Worm (Caenorhabditis elegans): ENCODE data around the gene skr-17.
A peak's percentile ranks its signal among the peaks of the same experiment; 100 is the strongest.

Gene skr-17

DNA sequence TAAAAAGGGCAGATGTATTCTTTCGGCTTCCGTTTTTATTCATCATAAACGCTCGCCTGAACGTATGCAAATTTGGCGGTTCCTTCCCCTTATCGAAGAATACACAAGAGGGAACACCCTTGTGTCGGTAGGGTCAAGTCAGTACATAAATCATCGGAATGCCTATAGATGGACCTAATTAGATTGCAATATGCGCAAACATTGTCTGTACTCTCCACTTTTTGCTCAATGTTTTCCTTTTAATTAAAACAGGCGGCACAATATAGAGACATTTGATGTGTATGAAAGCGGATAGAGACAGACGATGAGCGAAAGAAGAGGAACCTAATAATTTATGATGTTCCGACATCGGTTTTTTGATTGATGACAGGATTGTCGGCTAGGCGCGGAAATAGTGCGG, 30.9 kb downstream of the skr-17 start:
- TF ChIP-seq mab-5 (tag; optimal IDR thresholded peaks at IDR 0.05) (peak; percentile 49), snpc-4 (tag; optimal IDR thresholded peaks at IDR 0.05) (no peak)

DNA sequence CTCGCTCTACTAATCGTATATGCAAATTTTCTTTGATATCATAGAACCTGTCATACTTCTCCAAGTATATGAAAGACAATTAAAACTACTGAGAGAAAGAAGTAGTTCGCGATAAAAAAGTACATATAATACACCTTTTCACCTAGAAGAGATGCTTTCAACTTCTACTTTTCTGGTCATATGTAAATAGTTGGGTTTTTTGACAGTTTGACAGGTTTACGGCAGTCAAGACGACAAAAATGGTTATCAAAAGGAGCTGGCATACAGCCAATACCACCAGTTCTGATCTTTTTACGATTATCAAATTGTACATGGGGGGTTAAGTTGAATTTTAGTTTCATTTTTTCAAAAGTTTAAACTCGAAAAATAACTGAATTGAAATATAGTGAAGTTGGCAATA, 31.6 kb downstream of the skr-17 start:
- no peak for TF ChIP-seq ceh-82 (tag; optimal IDR thresholded peaks at IDR 0.05)
- TF ChIP-seq nhr-12 (tag; optimal IDR thresholded peaks at IDR 0.05) = no peak
- TF ChIP-seq fos-1 (tag; optimal IDR thresholded peaks at IDR 0.05) = peak; percentile 49
- TF ChIP-seq nhr-10 (tag; optimal IDR thresholded peaks at IDR 0.05) = no peak
- peak; percentile 30 for TF ChIP-seq skn-1 (tag; optimal IDR thresholded peaks at IDR 0.05)
- TF ChIP-seq unc-62 (GFP tag; optimal IDR thresholded peaks at IDR 0.05) = no peak

DNA sequence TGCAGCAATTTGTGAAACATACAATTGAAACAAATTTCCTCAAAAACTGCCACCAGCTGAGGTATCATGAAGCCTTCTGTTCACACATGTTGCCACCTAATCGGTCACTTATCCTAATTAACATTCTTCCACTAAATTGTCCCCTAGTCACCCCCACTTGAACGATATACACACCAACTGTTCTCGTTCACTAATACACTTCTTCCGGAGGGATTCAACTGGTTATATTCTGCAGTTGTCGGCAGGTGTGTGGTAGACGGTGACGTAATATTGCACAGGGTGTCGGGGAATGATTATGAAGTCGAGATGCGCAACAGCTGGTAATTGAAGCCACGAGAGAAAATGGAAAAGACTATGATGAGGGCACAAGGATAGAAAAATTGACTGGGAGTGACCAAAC, 32.1 kb downstream of the skr-17 start:
- TF ChIP-seq R02D3.7 (tag; optimal IDR thresholded peaks at IDR 0.05) = no peak
- TF ChIP-seq skn-1 (tag; optimal IDR thresholded peaks at IDR 0.05) = no peak
- peak; percentile 34 for TF ChIP-seq nhr-129 (tag; optimal IDR thresholded peaks at IDR 0.05)

DNA sequence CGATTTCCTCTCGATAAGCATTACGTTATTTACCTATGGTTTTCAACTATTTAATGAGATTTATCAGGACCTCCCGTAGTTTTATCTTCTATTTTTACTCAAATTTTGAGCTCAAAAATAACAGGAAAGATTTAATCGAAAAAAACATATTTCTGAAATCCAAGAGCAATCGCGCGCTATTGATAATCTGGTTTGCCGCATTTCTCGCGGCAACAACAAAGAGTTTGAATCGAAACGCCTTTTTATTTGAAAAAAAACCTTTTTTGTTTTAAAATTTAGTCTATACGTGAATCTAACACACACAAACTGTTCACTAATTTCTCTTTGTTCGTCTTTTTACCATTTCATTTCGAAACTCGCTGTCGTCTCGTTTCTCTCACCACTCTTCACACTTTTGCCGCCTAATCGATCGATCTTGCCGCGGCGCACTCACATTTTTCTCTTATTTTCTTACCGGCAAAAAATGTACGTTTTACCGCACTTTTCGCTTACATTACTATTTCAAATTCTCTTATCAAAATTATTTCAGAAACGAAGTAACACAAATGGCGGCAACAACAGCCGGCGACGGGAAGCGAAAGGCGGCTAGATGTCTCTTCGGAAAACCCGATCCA, 33.0 kb downstream of the skr-17 start, which contains the start of gene cki-2:
cki-2 (plus strand) TSS at position 337 of the 614 bp plus-strand sequence.
- TF ChIP-seq mdl-1 (tag; optimal IDR thresholded peaks at IDR 0.05) (no peak), sma-9 (GFP tag; optimal IDR thresholded peaks at IDR 0.05) (peak; percentile 26), sma-9 (tag; optimal IDR thresholded peaks at IDR 0.05) (no peak), ceh-82 (tag; optimal IDR thresholded peaks at IDR 0.05) (no peak), ztf-1 (GFP tag; conservative IDR thresholded peaks at IDR 0.05) (no peak), nhr-11 (tag; optimal IDR thresholded peaks at IDR 0.05) (no peak), sma-3 (GFP tag; optimal IDR thresholded peaks at IDR 0.05) (no peak), fos-1 (tag; optimal IDR thresholded peaks at IDR 0.05) (peak; percentile 43), unc-55 (GFP tag; optimal IDR thresholded peaks at IDR 0.05) (peak; percentile 23), lsy-2 (tag; optimal IDR thresholded peaks at IDR 0.05) (peak in 1 of 2 experiments; percentile 45), lin-13 (GFP tag; optimal IDR thresholded peaks at IDR 0.05) (no peak), unc-62 (GFP tag; optimal IDR thresholded peaks at IDR 0.05) (no peak), C34F6.9 (tag; optimal IDR thresholded peaks at IDR 0.05) (peak; percentile 28), dmd-4 (tag; optimal IDR thresholded peaks at IDR 0.05) (no peak)

DNA sequence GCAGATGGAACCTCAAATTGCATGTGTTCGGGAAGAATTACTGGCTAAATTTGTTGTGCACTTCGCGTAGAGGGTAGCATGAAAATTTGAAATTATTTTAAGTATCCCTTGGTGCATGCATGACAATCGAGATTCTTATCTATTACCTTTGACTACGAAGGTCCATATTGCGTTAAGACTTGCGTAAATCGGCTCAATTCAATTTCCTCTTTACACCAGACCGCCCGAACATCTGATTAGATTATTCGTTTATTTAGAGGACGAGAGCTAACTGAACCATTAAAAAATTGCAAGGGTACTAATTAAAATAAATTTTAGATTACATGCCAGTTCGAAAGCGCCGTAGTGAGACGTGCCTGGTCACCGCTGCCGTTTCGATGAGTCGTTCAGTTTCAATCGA, 34.3 kb downstream of the skr-17 start:
- TF ChIP-seq aly-2 (tag; optimal IDR thresholded peaks at IDR 0.05) (no peak), mbf-1 (tag; optimal IDR thresholded peaks at IDR 0.05) (no peak), dmd-4 (tag; optimal IDR thresholded peaks at IDR 0.05) (no peak), ceh-16 (tag; optimal IDR thresholded peaks at IDR 0.05) (no peak), ztf-11 (tag; optimal IDR thresholded peaks at IDR 0.05) (no peak), nhr-12 (tag; optimal IDR thresholded peaks at IDR 0.05) (no peak), unc-39 (tag; optimal IDR thresholded peaks at IDR 0.05) (no peak), nhr-237 (tag; optimal IDR thresholded peaks at IDR 0.05) (no peak), blmp-1 (tag; optimal IDR thresholded peaks at IDR 0.05; ENCODE audit: insufficient read depth) (no peak), lin-13 (GFP tag; optimal IDR thresholded peaks at IDR 0.05) (no peak), sem-4 (tag; optimal IDR thresholded peaks at IDR 0.05) (no peak), snpc-4 (tag; optimal IDR thresholded peaks at IDR 0.05) (no peak), lin-11 (tag; optimal IDR thresholded peaks at IDR 0.05) (no peak), nhr-10 (tag; optimal IDR thresholded peaks at IDR 0.05) (no peak), crh-2 (tag; optimal IDR thresholded peaks at IDR 0.05) (no peak), nhr-6 (tag; optimal IDR thresholded peaks at IDR 0.05) (no peak)

DNA sequence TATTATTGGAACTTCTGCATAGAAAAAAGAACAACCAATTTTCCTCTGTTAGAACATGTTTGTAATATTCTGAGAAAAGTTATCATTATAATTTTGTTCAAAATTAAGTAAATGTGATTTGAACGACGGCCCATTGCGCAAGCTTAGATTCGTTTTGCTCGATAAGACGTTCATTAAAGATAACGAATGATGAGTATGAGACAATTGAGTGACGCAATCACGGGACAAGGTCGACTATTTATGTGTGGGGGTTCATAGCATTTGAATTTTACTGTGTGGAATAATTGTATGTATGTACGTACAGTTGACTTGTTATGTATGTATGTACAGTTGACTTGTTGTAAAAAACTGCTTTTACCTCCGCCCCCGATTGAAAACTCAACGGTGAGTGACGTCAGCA, 36.0 kb downstream of the skr-17 start:
- no peak for TF ChIP-seq ceh-82 (tag; optimal IDR thresholded peaks at IDR 0.05)
- no peak for TF ChIP-seq sma-3 (GFP tag; optimal IDR thresholded peaks at IDR 0.05)
- TF ChIP-seq ztf-11 (tag; optimal IDR thresholded peaks at IDR 0.05) = no peak

All from whole organism, L2 larva.